Fruit fly (Drosophila melanogaster): ENCODE results near the gene CG43759.

The CG43759 gene

DNA sequence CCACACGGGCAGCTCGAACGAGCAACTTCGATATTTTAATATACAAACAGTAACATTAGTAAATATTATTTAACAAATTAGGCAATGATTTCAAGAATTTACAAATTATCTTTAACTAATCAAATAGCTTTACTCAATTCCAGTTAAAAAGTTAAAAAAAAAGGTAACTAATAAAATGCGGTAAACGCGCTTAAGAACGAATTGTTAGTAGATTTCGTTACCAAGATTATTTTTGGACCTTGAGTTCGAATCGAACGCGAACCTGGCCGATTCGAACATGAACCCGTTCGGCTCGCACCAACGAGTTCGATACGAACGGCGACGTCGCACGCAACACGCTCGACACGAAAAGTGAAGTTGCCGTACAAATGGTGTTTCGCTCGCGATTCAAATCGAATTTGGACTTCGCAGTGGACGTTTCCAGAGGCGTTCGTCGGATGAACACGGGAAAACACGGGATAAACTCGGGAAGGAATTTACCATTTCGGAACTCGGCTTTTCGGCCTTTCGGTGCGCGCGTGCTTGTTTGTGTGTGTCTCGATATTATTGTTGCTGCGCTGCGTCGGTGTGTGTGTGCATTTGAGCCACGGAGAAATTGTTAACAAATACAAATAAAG, at the start of gene CG43759:
TSS of gene CG43759 (plus strand) at position 390 of the 617 bp plus-strand sequence.
- TF ChIP-seq CTCF (optimal IDR thresholded peaks at IDR 0.05) (no peak), CG8478 (optimal IDR thresholded peaks at IDR 0.05) (no peak)

DNA sequence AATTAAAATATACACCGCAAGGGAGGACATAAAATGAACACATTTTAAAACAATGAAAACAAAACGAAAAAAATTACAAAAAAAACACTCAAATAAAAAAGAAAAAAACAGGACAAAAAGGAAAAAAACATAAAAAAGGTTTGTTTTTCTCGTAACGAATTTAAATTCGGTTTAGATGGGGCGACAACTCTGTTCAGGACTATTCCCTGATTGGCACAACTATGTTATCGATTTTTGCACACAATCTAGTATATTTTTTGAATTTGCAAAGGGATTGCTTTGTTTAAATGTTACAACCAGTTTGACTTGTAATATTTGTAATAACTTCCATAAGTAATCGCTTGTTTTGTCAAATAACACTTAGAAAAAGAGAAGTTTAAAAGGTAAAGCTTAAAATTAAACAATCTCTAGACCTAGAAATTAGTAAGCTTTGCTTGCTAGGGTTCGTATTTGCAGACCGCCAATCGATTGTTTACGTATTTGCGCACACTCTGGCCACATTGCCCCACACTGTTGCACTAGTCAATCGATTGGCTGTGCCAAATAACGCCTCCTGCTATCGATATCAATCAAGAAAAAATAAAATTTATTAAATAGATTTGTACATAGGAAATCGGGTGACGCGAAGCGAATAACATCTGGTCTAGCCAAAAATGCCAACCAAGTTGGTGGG, 46.0 kb upstream of the CG43759 start, which contains the start of gene CG7332:
TSS of gene CG7332 (plus strand) at position 515 of the 673 bp plus-strand sequence.
- TF ChIP-seq CTCF (optimal IDR thresholded peaks at IDR 0.05): no peak
- no peak for TF ChIP-seq CG8478 (optimal IDR thresholded peaks at IDR 0.05)

DNA sequence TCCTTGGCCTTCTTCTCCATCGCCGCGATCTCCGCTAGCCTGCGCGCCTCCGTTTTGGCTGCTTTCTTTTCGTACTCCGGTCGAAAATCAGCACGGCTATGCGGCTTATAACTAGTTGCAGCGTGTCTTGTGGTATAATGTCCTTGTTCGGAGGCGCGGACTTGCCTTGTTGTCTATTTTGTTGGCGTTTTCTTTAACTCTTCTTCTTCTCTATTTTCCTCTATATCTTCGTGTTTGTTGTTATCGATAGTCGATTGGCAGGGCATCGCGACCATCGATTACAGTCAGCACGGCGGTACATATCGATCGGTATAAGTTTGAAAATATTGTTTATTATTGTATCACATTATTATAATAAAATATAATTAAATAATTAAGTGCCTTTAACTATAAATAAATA, 36.7 kb upstream of the CG43759 start, which contains the start of gene Flacc:
TSS of gene Flacc (minus strand) at position 204 of the 400 bp plus-strand sequence.
- TF ChIP-seq CG8478 (optimal IDR thresholded peaks at IDR 0.05): no peak
- no peak for TF ChIP-seq CTCF (optimal IDR thresholded peaks at IDR 0.05)

DNA sequence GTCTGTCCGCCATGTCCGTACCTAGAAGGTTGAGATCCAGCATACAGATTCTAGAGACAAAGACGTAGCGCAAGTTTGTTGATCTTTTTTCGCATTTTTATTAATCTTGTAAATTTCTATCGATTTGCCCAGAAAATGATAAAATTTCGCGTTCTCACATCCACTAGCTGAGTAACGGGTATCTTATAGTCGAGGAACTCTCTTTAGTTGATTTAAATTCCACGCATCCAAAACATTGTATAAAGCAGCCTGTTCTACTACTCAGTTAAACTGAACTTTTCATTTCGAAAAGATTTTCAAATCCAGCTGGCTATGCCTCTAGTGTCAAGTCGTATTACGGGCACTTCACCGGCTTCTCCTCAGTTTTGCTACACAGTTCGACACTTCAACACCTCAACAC, 36.0 kb upstream of the CG43759 start, which contains the start of gene SdhBL:
TSS of gene SdhBL (plus strand) at position 301 of the 400 bp plus-strand sequence.
- no peak for TF ChIP-seq CG8478 (optimal IDR thresholded peaks at IDR 0.05)

DNA sequence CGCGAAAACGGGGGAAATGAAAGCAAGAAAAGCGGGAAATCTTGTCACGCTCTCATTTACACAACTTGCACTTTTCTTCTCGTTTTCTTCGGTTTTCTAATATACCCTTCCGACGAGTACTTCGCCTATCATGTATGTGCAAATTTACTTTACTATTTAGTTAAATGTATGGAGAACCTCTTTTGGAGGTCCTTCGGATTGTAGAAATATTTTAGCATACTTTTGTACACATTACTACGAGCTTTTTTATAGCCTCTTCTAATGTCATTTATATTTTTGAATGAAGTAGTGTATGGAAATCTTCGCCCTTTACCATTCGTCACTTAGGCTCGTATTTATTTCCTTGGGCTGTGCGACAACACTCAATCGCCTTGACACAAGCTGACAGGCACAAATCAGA, 32.8 kb upstream of the CG43759 start:
- TF ChIP-seq CG8478 (optimal IDR thresholded peaks at IDR 0.05) (no peak), CTCF (optimal IDR thresholded peaks at IDR 0.05) (no peak)

DNA sequence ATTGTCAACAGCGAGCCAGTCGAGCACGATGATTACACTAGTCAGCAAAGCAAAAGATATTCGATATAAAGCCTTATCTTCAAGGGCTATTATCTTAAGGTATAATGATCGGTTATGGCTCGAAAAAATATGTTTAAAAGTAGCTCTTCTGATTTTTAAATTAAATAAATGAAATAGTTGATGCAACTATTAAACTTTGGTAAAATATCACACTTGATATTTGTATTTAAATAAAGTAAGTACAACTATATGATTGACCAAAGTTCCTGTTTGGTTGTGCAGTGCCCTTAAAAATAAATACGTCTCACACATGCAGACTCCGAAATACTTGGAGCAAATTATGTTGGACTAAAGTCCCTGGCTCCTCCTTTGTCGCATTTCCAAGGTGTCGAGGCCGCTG, 32.2 kb upstream of the CG43759 start:
- no peak for TF ChIP-seq CTCF (optimal IDR thresholded peaks at IDR 0.05)
- TF ChIP-seq CG8478 (optimal IDR thresholded peaks at IDR 0.05): no peak

DNA sequence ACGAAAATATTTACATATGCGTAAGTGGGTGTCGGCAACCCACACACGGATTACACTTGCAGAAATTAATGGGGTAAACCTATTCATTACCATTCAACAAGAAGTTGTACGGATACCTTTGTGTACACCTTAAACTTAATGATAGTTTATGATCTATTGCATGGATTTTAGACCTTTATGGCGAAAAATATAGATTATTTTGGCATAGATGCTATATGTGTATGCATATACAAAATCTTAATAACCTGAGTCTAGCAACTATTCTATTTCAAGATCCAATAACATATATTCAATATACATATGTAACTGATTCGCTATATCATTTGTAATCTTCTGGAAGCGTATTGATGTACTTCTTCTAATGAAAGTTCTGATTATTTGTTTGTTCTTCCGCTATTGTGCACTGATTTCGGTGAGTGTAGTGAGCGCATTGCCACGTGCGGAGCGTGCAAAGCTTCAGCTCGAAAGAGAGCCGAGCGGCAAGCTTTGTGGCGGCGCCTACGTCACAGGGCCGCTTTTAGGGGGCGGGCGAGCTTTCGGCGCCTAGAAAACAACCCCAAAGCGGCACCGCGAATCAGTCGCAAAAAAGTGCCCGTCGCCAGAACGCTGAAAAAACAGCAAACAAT, 30.2 kb upstream of the CG43759 start, which contains the start of gene CG7378:
TSS of gene CG7378 (plus strand) at position 576 of the 626 bp plus-strand sequence.
- TF ChIP-seq CTCF (optimal IDR thresholded peaks at IDR 0.05): no peak
- TF ChIP-seq CG8478 (optimal IDR thresholded peaks at IDR 0.05): no peak

DNA sequence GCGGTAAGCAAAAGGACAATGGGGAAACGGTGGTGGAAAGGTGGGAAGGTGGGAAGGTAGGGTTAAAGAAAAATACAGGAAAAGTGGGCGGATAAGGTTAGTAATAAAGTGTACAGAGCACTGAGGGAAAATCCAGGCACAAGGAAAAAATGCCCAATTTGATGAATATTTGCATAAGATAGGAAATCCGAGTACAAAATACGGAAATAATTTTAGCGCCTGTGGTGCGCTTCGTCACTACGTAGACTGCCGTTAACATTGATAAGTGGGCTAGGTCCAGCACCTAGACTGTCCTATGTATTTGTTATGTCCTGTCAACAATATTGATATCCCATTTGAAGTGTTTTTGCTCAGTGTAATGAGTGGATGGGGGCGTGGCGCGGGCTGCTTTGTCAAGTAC, 29.2 kb upstream of the CG43759 start:
- no peak for TF ChIP-seq CG8478 (optimal IDR thresholded peaks at IDR 0.05)
- no peak for TF ChIP-seq CTCF (optimal IDR thresholded peaks at IDR 0.05)

DNA sequence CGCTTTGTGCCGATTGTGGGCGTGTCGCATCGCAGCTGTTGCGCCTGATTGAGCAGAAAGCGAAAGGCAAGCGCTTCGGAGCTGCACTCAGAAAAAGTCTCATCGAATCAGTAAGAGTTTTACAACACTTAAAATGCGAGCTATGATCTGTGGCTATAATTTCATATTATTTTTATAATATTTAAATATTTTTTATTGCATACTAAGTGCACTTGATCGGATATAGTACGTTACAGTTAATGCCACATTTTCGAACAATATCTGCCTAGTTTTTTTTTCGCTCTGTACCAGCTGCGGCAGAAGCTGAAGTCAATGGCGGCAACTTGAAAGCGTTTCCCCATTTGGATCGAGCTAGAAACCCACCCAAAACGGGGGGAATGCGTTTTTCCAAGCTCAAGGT, 27.3 kb upstream of the CG43759 start:
- TF ChIP-seq CG8478 (optimal IDR thresholded peaks at IDR 0.05) (no peak), CTCF (optimal IDR thresholded peaks at IDR 0.05) (no peak)

DNA sequence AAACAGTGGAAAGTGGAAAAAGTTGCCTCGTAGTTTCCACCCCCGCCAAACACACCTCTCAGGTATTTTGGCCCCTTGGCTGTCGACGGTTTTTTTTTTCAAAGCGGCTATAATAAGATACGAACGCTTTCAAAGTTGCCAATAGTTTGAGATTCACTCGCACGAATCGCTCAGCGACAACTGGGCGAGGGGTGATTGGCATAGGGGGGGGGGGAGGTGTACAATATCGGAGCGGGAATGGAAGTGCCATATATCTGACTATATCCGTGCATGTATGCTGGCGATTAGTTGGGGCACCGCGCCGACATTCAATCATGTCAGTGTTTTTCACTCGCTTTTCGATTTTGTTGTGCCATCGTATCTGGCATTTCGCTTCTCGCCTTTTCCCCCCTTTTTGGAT, 25.0 kb upstream of the CG43759 start:
- TF ChIP-seq CG8478 (optimal IDR thresholded peaks at IDR 0.05) (no peak), CTCF (optimal IDR thresholded peaks at IDR 0.05) (no peak)

DNA sequence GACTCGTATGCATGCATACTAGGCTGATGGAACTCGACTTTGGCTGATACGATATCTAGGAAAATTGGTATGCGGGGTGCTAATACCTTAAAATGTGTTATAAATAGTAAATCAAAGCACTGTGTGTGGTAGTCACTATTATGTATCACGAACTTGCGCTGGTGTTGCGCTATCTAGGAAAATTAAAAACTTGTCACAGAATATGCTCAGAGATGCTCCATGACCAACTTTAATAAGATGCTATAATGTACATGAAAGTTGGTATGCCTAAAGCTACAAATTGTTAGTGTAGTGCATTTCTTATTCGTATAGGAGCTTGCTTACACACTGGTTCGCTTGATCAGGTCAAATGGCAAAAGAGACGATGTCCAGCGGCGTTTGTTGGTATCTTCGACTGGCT, 19.3 kb upstream of the CG43759 start:
- TF ChIP-seq CTCF (optimal IDR thresholded peaks at IDR 0.05): no peak
- TF ChIP-seq CG8478 (optimal IDR thresholded peaks at IDR 0.05): no peak

DNA sequence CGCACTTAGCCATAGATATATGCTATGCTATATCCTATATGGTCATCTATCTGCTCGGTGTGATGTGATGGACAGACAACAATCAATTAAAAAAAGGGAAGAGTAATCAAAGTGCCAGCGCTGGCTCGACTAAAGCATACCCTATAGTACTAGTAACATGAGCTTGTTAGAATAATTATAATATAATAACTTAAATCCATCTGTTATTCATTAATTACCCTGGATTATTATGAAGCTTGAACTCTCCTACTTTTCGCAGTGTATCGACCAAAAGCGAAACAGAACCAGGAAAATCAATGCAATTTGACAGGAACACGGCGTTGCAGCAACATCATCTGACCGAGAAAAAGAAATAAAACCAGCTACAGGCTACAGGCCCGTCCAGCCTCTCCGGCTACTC, 16.8 kb upstream of the CG43759 start:
- TF ChIP-seq CG8478 (optimal IDR thresholded peaks at IDR 0.05) (no peak), CTCF (optimal IDR thresholded peaks at IDR 0.05) (no peak)

DNA sequence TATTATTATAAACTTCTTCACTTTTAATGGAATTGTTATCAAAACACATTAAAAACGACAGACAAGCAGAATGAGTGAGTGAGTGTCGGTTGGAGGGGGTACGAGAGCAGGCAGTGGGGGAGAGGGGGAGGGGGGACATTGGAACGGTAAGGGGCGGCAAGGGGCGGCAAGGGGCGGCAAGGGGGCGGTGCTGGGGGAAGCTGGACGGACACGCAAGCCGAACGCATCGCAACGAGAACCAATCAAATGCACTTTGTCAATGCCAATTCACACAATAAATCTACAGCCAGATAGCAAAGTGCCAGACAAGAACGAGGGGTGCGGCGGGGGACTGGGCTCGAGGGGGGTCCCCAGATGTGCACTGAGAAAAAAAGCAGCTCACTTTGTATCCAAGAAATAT, 16.4 kb upstream of the CG43759 start:
- TF ChIP-seq CG8478 (optimal IDR thresholded peaks at IDR 0.05) (no peak), CTCF (optimal IDR thresholded peaks at IDR 0.05) (no peak)

DNA sequence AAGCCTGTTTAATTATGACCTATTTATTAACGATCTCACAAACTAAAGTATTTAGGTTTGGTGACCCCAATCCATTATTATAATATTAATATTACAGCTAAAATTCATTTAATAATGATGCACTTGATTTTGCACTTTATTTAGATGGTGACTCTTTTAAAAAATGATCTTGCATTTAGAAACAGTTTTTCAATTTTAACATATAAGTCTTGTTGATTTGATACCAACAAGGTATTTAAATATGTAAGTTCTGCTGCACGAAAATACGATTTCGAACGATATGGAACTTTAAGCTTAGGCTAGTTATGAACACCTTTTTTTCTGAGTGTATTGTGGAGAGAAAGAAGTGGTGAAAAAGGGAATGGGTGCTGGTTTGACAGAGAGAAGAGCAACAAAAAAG, 16.0 kb upstream of the CG43759 start:
- TF ChIP-seq CTCF (optimal IDR thresholded peaks at IDR 0.05) (no peak), CG8478 (optimal IDR thresholded peaks at IDR 0.05) (no peak)

DNA sequence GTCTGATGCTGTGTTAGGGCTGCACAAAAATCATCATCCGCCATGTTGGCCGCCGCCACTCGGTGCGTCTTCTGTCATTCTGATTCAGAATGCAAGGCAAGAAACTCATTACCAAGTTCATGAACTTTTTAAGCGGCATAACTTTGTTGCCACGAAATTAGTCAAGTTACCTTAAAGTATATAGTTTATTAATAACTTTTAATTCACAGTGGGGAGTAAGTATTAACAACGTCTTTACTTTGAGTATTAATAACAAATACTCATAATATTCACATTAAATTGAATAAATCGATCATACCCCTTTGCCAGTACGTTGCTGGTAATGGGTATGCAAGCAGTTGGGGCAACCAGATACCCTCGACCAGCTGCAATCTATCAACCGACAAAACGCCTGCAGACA, 12.6 kb upstream of the CG43759 start:
- TF ChIP-seq CG8478 (optimal IDR thresholded peaks at IDR 0.05): no peak
- no peak for TF ChIP-seq CTCF (optimal IDR thresholded peaks at IDR 0.05)

Data from S2 (cell line).